Worm (Caenorhabditis elegans): Measurements from ENCODE around the gene C35B1.9.

The C35B1.9 gene

ce11 chrIV:4093087-4093486 is 12.3 kb upstream of the C35B1.9 start (continued):
- no peak for TF ChIP-seq nhr-25 (tag; optimal IDR thresholded peaks at IDR 0.05; ENCODE audit: borderline replicate concordance, insufficient read depth)
- TF ChIP-seq nhr-10 (tag; optimal IDR thresholded peaks at IDR 0.05) = no peak
- TF ChIP-seq dpl-1 (GFP tag; optimal IDR thresholded peaks at IDR 0.05) = peak; percentile 52
- TF ChIP-seq nhr-42 (GFP tag; IDR thresholded peaks at IDR 0.05) = no peak
- TF ChIP-seq spr-3 (GFP tag; optimal IDR thresholded peaks at IDR 0.05) = no peak
- no peak for TF ChIP-seq Y75B8A.6 (GFP tag; IDR thresholded peaks at IDR 0.05)
- TF ChIP-seq ceh-62 (tag; optimal IDR thresholded peaks at IDR 0.05) = no peak
- peak; percentile 70; the same call in 1 of the 2 replicates for TF ChIP-seq ctbp-1 (GFP tag; IDR thresholded peaks at IDR 0.05)
- TF ChIP-seq hlh-30 (tag; optimal IDR thresholded peaks at IDR 0.05; ENCODE audit: insufficient read depth) = peak; percentile 64
- peak; percentile 53; the same call in 1 of the 2 replicates for TF ChIP-seq T26A8.4 (GFP tag; IDR thresholded peaks at IDR 0.05)
- TF ChIP-seq daf-8 (GFP tag; IDR thresholded peaks at IDR 0.05) = no peak
- no peak for TF ChIP-seq unc-130 (GFP tag; optimal IDR thresholded peaks at IDR 0.05)
- peak; percentile 56 for TF ChIP-seq nhr-28 (tag; optimal IDR thresholded peaks at IDR 0.05)
- no peak for TF ChIP-seq lin-29 (GFP tag; IDR thresholded peaks at IDR 0.05)
- TF ChIP-seq egl-43 (GFP tag; IDR thresholded peaks at IDR 0.05) = peak; percentile 46; the same call in 1 of the 2 replicates
- no peak for TF ChIP-seq zip-11 (GFP tag; IDR thresholded peaks at IDR 0.05)
- TF ChIP-seq zfp-2 (tag; optimal IDR thresholded peaks at IDR 0.05) = peak; percentile 3
- no peak for TF ChIP-seq php-3 (GFP tag; IDR thresholded peaks at IDR 0.05)
- TF ChIP-seq cey-2 (tag; optimal IDR thresholded peaks at IDR 0.05; ENCODE audit: borderline replicate concordance, insufficient read depth) = no peak
- TF ChIP-seq attf-4 (tag; optimal IDR thresholded peaks at IDR 0.05) = no peak
- TF ChIP-seq fkh-10 (GFP tag; optimal IDR thresholded peaks at IDR 0.05) = no peak
- TF ChIP-seq madf-9 (GFP tag; conservative IDR thresholded peaks at IDR 0.05) = 0 out of 2 replicates have a peak, but pooled peaks have one; percentile 14
- TF ChIP-seq lim-7 (GFP tag; IDR thresholded peaks at IDR 0.05) = no peak
- TF ChIP-seq Y105C5A.15 (GFP tag; IDR thresholded peaks at IDR 0.05) = no peak
- TF ChIP-seq F10B5.3 (tag; optimal IDR thresholded peaks at IDR 0.05) = no peak
- TF ChIP-seq snpc-1.2 (GFP tag; IDR thresholded peaks at IDR 0.05) = no peak
- peak; percentile 57 for TF ChIP-seq duxl-1 (tag; optimal IDR thresholded peaks at IDR 0.05; ENCODE audit: poor library complexity)
- TF ChIP-seq lin-39 (tag; optimal IDR thresholded peaks at IDR 0.05) = no peak
- TF ChIP-seq ceh-32 (tag; optimal IDR thresholded peaks at IDR 0.05; ENCODE audit: poor library complexity) = no peak
- no peak for TF ChIP-seq zfp-3 (GFP tag; conservative IDR thresholded peaks at IDR 0.05)
- no peak for TF ChIP-seq T20F7.1 (GFP tag; optimal IDR thresholded peaks at IDR 0.05)
- TF ChIP-seq F26F4.8 (GFP tag; conservative IDR thresholded peaks at IDR 0.05) = no peak
- peak; percentile 62 for TF ChIP-seq ceh-28 (tag; optimal IDR thresholded peaks at IDR 0.05)
- no peak for TF ChIP-seq nhr-41 (GFP tag; IDR thresholded peaks at IDR 0.05)
- peak; percentile 63; the same call in 1 of the 2 replicates for TF ChIP-seq set-16 (GFP tag; IDR thresholded peaks at IDR 0.05)
- TF ChIP-seq F37D6.2 (tag; optimal IDR thresholded peaks at IDR 0.05) = peak; percentile 53
- TF ChIP-seq nhr-237 (tag; optimal IDR thresholded peaks at IDR 0.05) = no peak
- peak; percentile 92 for TF ChIP-seq hmg-1.1 (GFP tag; IDR thresholded peaks at IDR 0.05)
- peak; percentile 72 for TF ChIP-seq mes-2 (tag; optimal IDR thresholded peaks at IDR 0.05; ENCODE audit: poor library complexity, severe bottlenecking)
- no peak for TF ChIP-seq ceh-82 (tag; optimal IDR thresholded peaks at IDR 0.05)
- peak; percentile 72 for TF ChIP-seq pha-4 (GFP tag; IDR thresholded peaks at IDR 0.05)
- no peak for TF ChIP-seq pha-4 (tag; optimal IDR thresholded peaks at IDR 0.05)
- TF ChIP-seq zag-1 (tag; optimal IDR thresholded peaks at IDR 0.05) = no peak
- TF ChIP-seq ces-1 (GFP tag; optimal IDR thresholded peaks at IDR 0.05) = no peak
- no peak for TF ChIP-seq R02D3.7 (tag; optimal IDR thresholded peaks at IDR 0.05)
- peak; percentile 63; the same call in 1 of the 2 replicates for TF ChIP-seq ceh-20 (GFP tag; IDR thresholded peaks at IDR 0.05)
- TF ChIP-seq ZK337.2 (GFP tag; IDR thresholded peaks at IDR 0.05) = no peak
- peak; percentile 33 for TF ChIP-seq nhr-102 (tag; optimal IDR thresholded peaks at IDR 0.05)
- TF ChIP-seq egl-27 (tag; optimal IDR thresholded peaks at IDR 0.05) = no peak
- no peak for TF ChIP-seq saeg-2 (GFP tag; IDR thresholded peaks at IDR 0.05)
- TF ChIP-seq dmd-8 (GFP tag; IDR thresholded peaks at IDR 0.05) = no peak
